Fruit fly (Drosophila melanogaster) whole organism, embryonic: ENCODE data around the gene CG9393.

ENCODE experiments used
- Antp ChIP-seq: fragments of 200-800 bp; sonication (Bioruptor generic); optimal IDR thresholded peaks from 3 replicates; lab custom pipeline; 2016; ENCODE audit warnings: missing biosample characterization, missing genetic modification characterization
- Atf6 ChIP-seq: fragments of 200-800 bp; sonication (Bioruptor generic); IDR thresholded peaks from 2 replicates; pipeline ENCODE4 v1.3.6; 2022; ENCODE audit warnings: missing biosample characterization, missing genetic modification characterization
- Awh ChIP-seq: fragments of 200-800 bp; sonication (Bioruptor generic); IDR thresholded peaks from 2 replicates; pipeline ENCODE4, ENCODE4 v1.3.6; 2022; ENCODE audit warnings: missing biosample characterization, missing genetic modification characterization
- CG11085 ChIP-seq: fragments of 200-800 bp; sonication (Bioruptor generic); IDR thresholded peaks from 2 replicates; pipeline ENCODE4 v1.3.6; 2022; ENCODE audit warnings: missing biosample characterization, missing genetic modification characterization
- CG11247 ChIP-seq: fragments of 200-800 bp; sonication (Bioruptor generic); IDR thresholded peaks from 2 replicates; pipeline ENCODE4 v1.3.6; 2022; ENCODE audit warnings: missing biosample characterization, missing genetic modification characterization
- CG1233 ChIP-seq: fragments of 200-800 bp; sonication (Bioruptor generic); optimal IDR thresholded peaks from 4 replicates; lab custom pipeline; 2018; ENCODE audit warnings: missing biosample characterization, mild to moderate bottlenecking, missing genetic modification characterization
- CG12659 ChIP-seq: fragments of 200-800 bp; sonication (Bioruptor generic); optimal IDR thresholded peaks from 3 replicates; lab custom pipeline; 2017; ENCODE audit warnings: mild to moderate bottlenecking, missing biosample characterization, missing genetic modification reagents, missing genetic modification characterization
- CG13624 ChIP-seq: fragments of 200-800 bp; sonication (Bioruptor generic); optimal IDR thresholded peaks from 2 replicates; lab custom pipeline; 2016; ENCODE audit warnings: missing biosample characterization, missing genetic modification characterization
- CG1602 ChIP-seq: fragments of 200-800 bp; sonication (Bioruptor generic); optimal IDR thresholded peaks from 3 replicates; lab custom pipeline; 2016; ENCODE audit warnings: missing biosample characterization, missing genetic modification characterization
- CG1647 ChIP-seq: fragments of 200-800 bp; sonication (Bioruptor generic); optimal IDR thresholded peaks from 3 replicates; lab custom pipeline; 2016; ENCODE audit warnings: missing biosample characterization, missing genetic modification characterization
- CG16779 ChIP-seq: fragments of 200-800 bp; sonication (Bioruptor generic); IDR thresholded peaks from 2 replicates; pipeline ENCODE4 v1.3.6; 2022; ENCODE audit warnings: missing biosample characterization, missing genetic modification characterization
- CG1832 ChIP-seq: fragments of 200-800 bp; sonication (Bioruptor generic); optimal IDR thresholded peaks from 2 replicates; lab custom pipeline; 2017; ENCODE audit warnings: missing biosample characterization, mild to moderate bottlenecking, missing genetic modification characterization, inconsistent platforms
- CG18619 ChIP-seq: fragments of 200-800 bp; sonication (Bioruptor generic); optimal IDR thresholded peaks from 3 replicates; lab custom pipeline; 2017; ENCODE audit warnings: missing biosample characterization, mild to moderate bottlenecking, missing genetic modification characterization
- CG2889 ChIP-seq: fragments of 200-800 bp; sonication (Bioruptor generic); IDR thresholded peaks from 3 replicates; pipeline ENCODE4 v1.3.6; 2022; ENCODE audit warnings: missing biosample characterization, missing genetic modification characterization
- CG31441 ChIP-seq: fragments of 200-800 bp; sonication (Bioruptor generic); IDR thresholded peaks from 2 replicates; pipeline ENCODE4 v1.3.6; 2022; ENCODE audit warnings: missing biosample characterization, missing genetic modification characterization
- CG3163 ChIP-seq: fragments of 200-800 bp; sonication (Bioruptor generic); optimal IDR thresholded peaks from 3 replicates; lab custom pipeline; 2016; ENCODE audit warnings: missing biosample characterization, missing genetic modification characterization
- CG33213 ChIP-seq: fragments of 200-800 bp; sonication (Bioruptor generic); optimal IDR thresholded peaks from 3 replicates; lab custom pipeline; 2016; ENCODE audit warnings: missing biosample characterization, missing genetic modification characterization
- CG4404 ChIP-seq: fragments of 200-800 bp; sonication (Bioruptor generic); IDR thresholded peaks from 2 replicates; pipeline ENCODE4 v1.3.6; 2022; ENCODE audit warnings: missing biosample characterization, missing genetic modification characterization
- CG5245 ChIP-seq: fragments of 200-800 bp; sonication (Bioruptor generic); optimal IDR thresholded peaks from 3 replicates; lab custom pipeline; 2016; ENCODE audit warnings: missing biosample characterization, missing genetic modification characterization
- CG7271 ChIP-seq: fragments of 200-800 bp; sonication (Bioruptor generic); optimal IDR thresholded peaks from 2 replicates; lab custom pipeline; 2018; ENCODE audit warnings: missing biosample characterization, mild to moderate bottlenecking, missing genetic modification characterization, moderate library complexity
- CG8924 ChIP-seq: fragments of 200-800 bp; optimal IDR thresholded peaks from 3 replicates; lab custom pipeline; 2019; ENCODE audit warnings: missing biosample characterization, mild to moderate bottlenecking, missing genetic modification characterization, moderate library complexity
- CG8944 ChIP-seq: fragments of 200-800 bp; sonication (Bioruptor generic); optimal IDR thresholded peaks from 3 replicates; lab custom pipeline; 2016; ENCODE audit warnings: missing biosample characterization, missing genetic modification characterization
- Dek ChIP-seq: fragments of 200-800 bp; sonication (Bioruptor generic); optimal IDR thresholded peaks from 3 replicates; lab custom pipeline; 2019; ENCODE audit warnings: missing biosample characterization, mild to moderate bottlenecking, missing genetic modification characterization, moderate library complexity
- Dip3 ChIP-seq: fragments of 200-800 bp; sonication (Bioruptor generic); optimal IDR thresholded peaks from 3 replicates; lab custom pipeline; 2016; ENCODE audit warnings: missing biosample characterization, missing genetic modification characterization
- Dref ChIP-seq: fragments of 200-800 bp; sonication (Bioruptor generic); IDR thresholded peaks from 2 replicates; pipeline ENCODE4 v1.3.6; 2022; ENCODE audit warnings: missing biosample characterization, missing genetic modification characterization
- E2f2 ChIP-seq: fragments of 200-800 bp; sonication (Bioruptor generic); IDR thresholded peaks from 2 replicates; pipeline ENCODE4 v1.3.6; 2022; ENCODE audit warnings: missing biosample characterization, missing genetic modification characterization
- Kr ChIP-seq: fragments of 200-800 bp; sonication (Bioruptor generic); optimal IDR thresholded peaks from 2 replicates; lab custom pipeline; 2017; ENCODE audit warnings: missing biosample characterization, mild to moderate bottlenecking, missing genetic modification characterization
- Meics ChIP-seq: fragments of 200-800 bp; sonication (Bioruptor generic); optimal IDR thresholded peaks from 2 replicates; lab custom pipeline; 2017; ENCODE audit warnings: missing biosample characterization, mild to moderate bottlenecking, missing genetic modification characterization
- Oli ChIP-seq: fragments of 200-800 bp; sonication (Bioruptor generic); optimal IDR thresholded peaks from 2 replicates; lab custom pipeline; 2018; ENCODE audit warnings: missing biosample characterization, mild to moderate bottlenecking, missing genetic modification characterization, moderate library complexity
- Sox102F ChIP-seq: fragments of 200-800 bp; sonication (Bioruptor generic); optimal IDR thresholded peaks from 2 replicates; lab custom pipeline; 2018; ENCODE audit warnings: missing biosample characterization, mild to moderate bottlenecking, missing genetic modification characterization, moderate library complexity
- Tbp ChIP-seq: fragments of >200 bp; optimal IDR thresholded peaks from 2 replicates; lab custom pipeline; 2018; ENCODE audit warnings: missing biosample characterization, missing genetic modification characterization
- Trl ChIP-seq, 3 experiments: fragments of >200 bp in 2 of 3; fragments of 200-800 bp in 1 of 3; sonication (Bioruptor generic) in 1 of 3; optimal IDR thresholded peaks; 2 replicates in 1 of 3; 3 replicates in 2 of 3; lab custom pipeline; 2016 to 2017; ENCODE audit warnings: missing biosample characterization in 1 of 3, missing genetic modification characterization in 1 of 3
- amos ChIP-seq: fragments of 200-800 bp; sonication (Bioruptor generic); IDR thresholded peaks from 2 replicates; pipeline ENCODE4 v1.3.6; 2022; ENCODE audit warnings: missing biosample characterization, missing genetic modification characterization; ENCODE audit not compliant: partially characterized antibody
- ara ChIP-seq: fragments of 200-800 bp; sonication (Bioruptor generic); IDR thresholded peaks from 2 replicates; pipeline ENCODE4 v1.3.6; 2022; ENCODE audit warnings: missing biosample characterization, missing genetic modification characterization
- bsh ChIP-seq, 2 experiments: fragments of 200-800 bp; sonication (Bioruptor generic); optimal IDR thresholded peaks; 2 replicates each; lab custom pipeline; 2017 to 2018; ENCODE audit warnings: mild to moderate bottlenecking in 2 of 2, missing biosample characterization in 2 of 2, missing genetic modification characterization in 2 of 2, moderate library complexity in 1 of 2
- chinmo ChIP-seq: fragments of 200-800 bp; sonication (Bioruptor generic); IDR thresholded peaks from 4 replicates; pipeline ENCODE4 v1.3.6; 2022; ENCODE audit warnings: missing biosample characterization, missing genetic modification characterization; ENCODE audit not compliant: partially characterized antibody
- cwo ChIP-seq: fragments of 200-800 bp; sonication (Bioruptor generic); optimal IDR thresholded peaks from 3 replicates; lab custom pipeline; 2017; ENCODE audit warnings: missing biosample characterization, missing genetic modification characterization, mild to moderate bottlenecking, moderate library complexity, missing genetic modification reagents
- gcm ChIP-seq: fragments of 200-800 bp; sonication (Bioruptor generic); optimal IDR thresholded peaks from 2 replicates; lab custom pipeline; 2019; ENCODE audit warnings: missing biosample characterization, mild to moderate bottlenecking, missing genetic modification characterization, moderate library complexity
- hkb ChIP-seq, 2 experiments: fragments of 200-800 bp in 1 of 2; fragments of >200 bp in 1 of 2; sonication (Bioruptor generic) in 1 of 2; IDR thresholded peaks in 1 of 2; optimal IDR thresholded peaks in 1 of 2; 2 replicates each; pipeline versions ENCODE4 v1.3.6 to Lab custom; 2017 to 2022; ENCODE audit warnings: missing biosample characterization in 1 of 2, missing genetic modification characterization in 1 of 2
- nom ChIP-seq: fragments of 200-800 bp; sonication (Bioruptor generic); optimal IDR thresholded peaks from 2 replicates; lab custom pipeline; 2017; ENCODE audit warnings: missing biosample characterization, missing genetic modification characterization, mild to moderate bottlenecking, moderate library complexity, missing genetic modification reagents
- oc ChIP-seq: fragments of 200-800 bp; sonication (Bioruptor generic); optimal IDR thresholded peaks from 2 replicates; lab custom pipeline; 2018; ENCODE audit warnings: missing biosample characterization, mild to moderate bottlenecking, missing genetic modification characterization, moderate library complexity
- peb ChIP-seq: fragments of 200-800 bp; sonication (Bioruptor generic); IDR thresholded peaks from 2 replicates; pipeline ENCODE4 v1.3.6; 2022; ENCODE audit warnings: missing biosample characterization, missing genetic modification characterization
- pros ChIP-seq: fragments of 200-800 bp; sonication (Bioruptor generic); optimal IDR thresholded peaks from 3 replicates; lab custom pipeline; 2019; ENCODE audit warnings: missing biosample characterization, mild to moderate bottlenecking, missing genetic modification characterization, moderate library complexity
- seq ChIP-seq: fragments of 200-800 bp; sonication (Bioruptor generic); IDR thresholded peaks from 2 replicates; pipeline ENCODE4 v1.3.6; 2022; ENCODE audit warnings: missing biosample characterization, missing genetic modification characterization
- shn ChIP-seq: fragments of 200-800 bp; sonication (Bioruptor generic); optimal IDR thresholded peaks from 3 replicates; lab custom pipeline; 2016; ENCODE audit warnings: missing biosample characterization, missing genetic modification characterization
- so ChIP-seq: fragments of 200-800 bp; sonication (Bioruptor generic); IDR thresholded peaks from 3 replicates; pipeline ENCODE4 v1.3.6; 2022; ENCODE audit warnings: missing biosample characterization, missing genetic modification characterization
- sug ChIP-seq: fragments of 200-800 bp; optimal IDR thresholded peaks from 2 replicates; lab custom pipeline; 2019; ENCODE audit warnings: missing biosample characterization, mild to moderate bottlenecking, missing genetic modification characterization, moderate library complexity
- unpg ChIP-seq: fragments of 200-800 bp; sonication (Bioruptor generic); optimal IDR thresholded peaks from 3 replicates; lab custom pipeline; 2018; ENCODE audit warnings: missing biosample characterization, mild to moderate bottlenecking, missing genetic modification characterization, moderate library complexity
- wdn ChIP-seq: fragments of 200-800 bp; sonication (Bioruptor generic); IDR thresholded peaks from 2 replicates; pipeline ENCODE4 v1.3.6; 2022; ENCODE audit warnings: missing biosample characterization, missing genetic modification characterization
- z ChIP-seq: fragments of 200-800 bp; sonication (Bioruptor generic); IDR thresholded peaks from 3 replicates; pipeline ENCODE4 v1.3.6; 2022; ENCODE audit warnings: missing biosample characterization, missing genetic modification characterization
- zfh2 ChIP-seq: fragments of 200-800 bp; sonication (Bioruptor generic); optimal IDR thresholded peaks from 2 replicates; lab custom pipeline; 2016; ENCODE audit warnings: missing biosample characterization, missing genetic modification characterization

CG9393 gene

DNA sequence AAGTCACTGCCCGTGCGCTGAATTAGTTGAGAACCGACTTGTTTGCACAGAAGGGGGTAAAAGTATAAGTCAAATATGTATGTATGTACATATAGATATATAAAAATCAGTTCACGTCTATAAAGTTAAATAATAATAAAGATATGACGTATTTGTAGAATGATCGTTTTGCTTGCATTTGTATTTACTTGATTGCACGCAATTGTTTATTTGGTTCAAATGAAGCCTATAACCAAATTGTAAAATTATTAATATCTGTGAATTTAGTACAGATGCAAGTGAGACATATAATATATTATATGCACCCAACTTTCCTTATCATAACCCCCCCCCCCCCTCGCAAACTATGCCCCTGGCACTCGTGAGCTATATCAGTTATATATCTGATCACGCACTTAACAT, 37.1 kb upstream of the CG9393 start (continued):
- TF ChIP-seq CG12659 (GFP tag; lab: Kevin White, UChicago) (peak; percentile 42), CG33213 (GFP tag; lab: Kevin White, UChicago) (no peak), Dip3 (GFP tag; lab: Kevin White, UChicago) (no peak), cwo (peak; percentile 78), peb (GFP tag; lab: Robert Waterston, UW) (no peak), nom (GFP tag; lab: Kevin White, UChicago) (peak; percentile 13), so (GFP tag; lab: Robert Waterston, UW) (no peak), Antp (GFP tag; lab: Kevin White, UChicago) (no peak), amos (GFP tag; lab: Robert Waterston, UW) (no peak), CG18619 (GFP tag; lab: Kevin White, UChicago) (peak; percentile 54), Kr (GFP tag; lab: Kevin White, UChicago) (peak; percentile 17), CG1832 (GFP tag; lab: Kevin White, UChicago) (no peak), CG5245 (GFP tag; lab: Kevin White, UChicago) (peak; percentile 6), unpg (GFP tag; lab: Kevin White, UChicago) (peak; percentile 37), CG16779 (GFP tag; lab: Robert Waterston, UW) (no peak), Dek (tag; lab: Kevin White, UChicago) (no peak), Trl (optimal IDR thresholded peaks at IDR 0.05; lab: Kevin White, UChicago) (no peak), Trl (GFP tag; optimal IDR thresholded peaks at IDR 0.05; lab: Kevin White, UChicago) (no peak), Awh (GFP tag; lab: Robert Waterston, UW) (no peak), CG13624 (peak; percentile 33), Oli (tag; lab: Kevin White, UChicago) (peak; percentile 32), CG4404 (GFP tag; lab: Robert Waterston, UW) (no peak), CG8924 (tag; lab: Kevin White, UChicago) (peak; percentile 54), CG1647 (GFP tag; lab: Kevin White, UChicago) (no peak), bsh (GFP tag; optimal IDR thresholded peaks at IDR 0.05; lab: Kevin White, UChicago) (peak in 1 of 2 experiments; percentile 40), Atf6 (GFP tag; lab: Robert Waterston, UW) (peak; percentile 40; the same call in 1 of the 2 replicates), hkb (optimal IDR thresholded peaks at IDR 0.05; lab: Kevin White, UChicago) (no peak), hkb (GFP tag; IDR thresholded peaks at IDR 0.05; lab: Robert Waterston, UW) (peak; percentile 59), E2f2 (GFP tag; lab: Robert Waterston, UW) (no peak), chinmo (no peak), zfh2 (GFP tag; lab: Kevin White, UChicago) (no peak), sug (tag; lab: Kevin White, UChicago) (peak; percentile 57), CG1602 (GFP tag; lab: Kevin White, UChicago) (no peak), Meics (GFP tag; lab: Kevin White, UChicago) (peak; percentile 78), pros (GFP tag; lab: Kevin White, UChicago) (no peak), oc (no peak), CG1233 (peak; percentile 53), Dref (GFP tag; lab: Robert Waterston, UW) (no peak), seq (GFP tag; lab: Robert Waterston, UW) (no peak), CG31441 (GFP tag; lab: Robert Waterston, UW) (peak; percentile 50), wdn (GFP tag; lab: Robert Waterston, UW) (0 out of 2 replicates have a peak, but pooled peaks have one; percentile 34), CG11085 (GFP tag; lab: Robert Waterston, UW) (0 out of 2 replicates have a peak, but pooled peaks have one; percentile 27), z (no peak), shn (GFP tag; lab: Kevin White, UChicago) (no peak), ara (no peak), Sox102F (GFP tag; lab: Kevin White, UChicago) (peak; percentile 23), CG11247 (GFP tag; lab: Robert Waterston, UW) (no peak), CG2889 (GFP tag; lab: Robert Waterston, UW) (no peak), CG8944 (GFP tag; lab: Kevin White, UChicago) (no peak), Tbp (no peak), CG7271 (no peak), CG3163 (GFP tag; lab: Kevin White, UChicago) (no peak), gcm (peak; percentile 21)
